Worm (Caenorhabditis elegans) whole organism, L4 larva: ENCODE measurements around the gene clec-63.

Source experiments
- aha-1 ChIP-seq: fragments of 150-350 bp; peaks from one replicate; lab custom pipeline; 2014; ENCODE audit warnings: missing biosample characterization, missing genetic modification characterization
- aly-2 ChIP-seq: sonication (generic microtip); optimal IDR thresholded peaks from 2 replicates; lab custom pipeline; 2018; ENCODE audit warnings: missing biosample characterization, missing genetic modification characterization
- daf-12 ChIP-seq: fragments of 150-350 bp; optimal IDR thresholded peaks from 2 replicates; lab custom pipeline; 2014; ENCODE audit warnings: missing biosample characterization, missing genetic modification reagents, missing genetic modification characterization
- duxl-1 ChIP-seq: sonication (generic microtip); optimal IDR thresholded peaks from 2 replicates; lab custom pipeline; 2016; ENCODE audit warnings: mild to moderate bottlenecking, missing genetic modification characterization, moderate library complexity, missing compliant biosample characterization; ENCODE audit not compliant: poor library complexity
- hlh-11 ChIP-seq: fragments of 200-800 bp; sonication (Bioruptor generic); optimal IDR thresholded peaks from 2 replicates; lab custom pipeline; 2018; ENCODE audit warnings: mild to moderate bottlenecking, missing genetic modification characterization, missing compliant biosample characterization
- nhr-11 ChIP-seq: fragments of 150-350 bp; optimal IDR thresholded peaks from 2 replicates; lab custom pipeline; 2014; ENCODE audit warnings: missing biosample characterization, missing genetic modification characterization
- nhr-111 ChIP-seq: fragments of 200-800 bp; sonication (Bioruptor generic); optimal IDR thresholded peaks from 2 replicates; lab custom pipeline; 2018; ENCODE audit warnings: mild to moderate bottlenecking, missing genetic modification characterization, missing compliant biosample characterization
- nhr-237 ChIP-seq: sonication (generic microtip); optimal IDR thresholded peaks from 2 replicates; lab custom pipeline; 2017; ENCODE audit warnings: missing biosample characterization, missing genetic modification characterization
- nhr-76 ChIP-seq: fragments of 150-350 bp; optimal IDR thresholded peaks from 2 replicates; lab custom pipeline; 2014; ENCODE audit warnings: missing biosample characterization, missing genetic modification characterization
- nhr-77 ChIP-seq: fragments of 150-350 bp; optimal IDR thresholded peaks from 2 replicates; lab custom pipeline; 2014; ENCODE audit warnings: missing biosample characterization, missing genetic modification characterization
- pha-4 ChIP-seq, 2 experiments: fragments of 150-350 bp in 1 of 2; fragments of 200-800 bp in 1 of 2; sonication (Bioruptor generic) in 1 of 2; IDR thresholded peaks in 1 of 2; optimal IDR thresholded peaks in 1 of 2; 2 replicates each; pipeline versions ENCODE4 v1.3.6 to Lab custom; 2014 to 2022; ENCODE audit warnings: missing genetic modification characterization in 2 of 2, missing genetic modification reagents in 2 of 2, missing biosample characterization in 1 of 2, missing compliant biosample characterization in 1 of 2
- php-3 ChIP-seq: fragments of 200-800 bp; sonication (Bioruptor generic); IDR thresholded peaks from 2 replicates; pipeline ENCODE4 v1.3.6; 2022; ENCODE audit warnings: missing genetic modification reagents, missing genetic modification characterization, missing compliant biosample characterization

ce11 chrII:12939801-12940200 lies 44.4 kb downstream of the clec-63 start, which contains the start of gene arrd-10:
- TF ChIP-seq duxl-1 (tag; lab: Kevin White, UChicago) (no peak), nhr-11 (no peak), nhr-111 (GFP tag; lab: Kevin White, UChicago) (no peak), daf-12 (no peak), pha-4 (GFP tag; IDR thresholded peaks at IDR 0.05; lab: Robert Waterston, UW) (no peak), pha-4 (tag; optimal IDR thresholded peaks at IDR 0.05; lab: Kevin White, UChicago) (no peak), aha-1 (tag; lab: Kevin White, UChicago) (no peak), hlh-11 (tag; lab: Kevin White, UChicago) (no peak), nhr-76 (tag; lab: Kevin White, UChicago) (no peak), aly-2 (no peak), nhr-77 (tag; lab: Kevin White, UChicago) (no peak), php-3 (no peak), nhr-237 (tag; lab: Kevin White, UChicago) (no peak)
